Worm (Caenorhabditis elegans) whole organism, L3 larva: ENCODE data around the gene pqn-32.
A peak's percentile ranks its signal among the peaks of the same experiment; 100 is the strongest.

Experiments used
- R02D3.7 ChIP-seq: fragments of 150-350 bp; optimal IDR thresholded peaks from 2 replicates; lab custom pipeline; 2014; ENCODE audit warnings: missing biosample characterization, missing genetic modification characterization
- ZK546.5 ChIP-seq: sonication (generic microtip); optimal IDR thresholded peaks from 2 replicates; lab custom pipeline; 2017; ENCODE audit warnings: missing biosample characterization, missing genetic modification characterization
- aly-2 ChIP-seq: fragments of 150-350 bp; optimal IDR thresholded peaks from 2 replicates; lab custom pipeline; 2014; ENCODE audit warnings: missing biosample characterization, missing genetic modification characterization
- ama-1 ChIP-seq: fragments of 150-350 bp; optimal IDR thresholded peaks from 2 replicates; lab custom pipeline; 2018
- ceh-16 ChIP-seq: sonication (generic microtip); optimal IDR thresholded peaks from 2 replicates; lab custom pipeline; 2017; ENCODE audit warnings: missing biosample characterization, missing genetic modification characterization
- ceh-82 ChIP-seq: fragments of 150-350 bp; optimal IDR thresholded peaks from 2 replicates; lab custom pipeline; 2014; ENCODE audit warnings: missing biosample characterization, missing genetic modification characterization
- daf-12 ChIP-seq: fragments of 150-350 bp; optimal IDR thresholded peaks from 2 replicates; lab custom pipeline; 2014; ENCODE audit warnings: missing biosample characterization, missing genetic modification reagents, missing genetic modification characterization
- egl-5 ChIP-seq: fragments of 150-350 bp; optimal IDR thresholded peaks from 2 replicates; lab custom pipeline; 2017; ENCODE audit warnings: missing biosample characterization, missing genetic modification reagents, missing genetic modification characterization, inconsistent platforms
- elt-1 ChIP-seq: fragments of 150-350 bp; optimal IDR thresholded peaks from 2 replicates; lab custom pipeline; 2014; ENCODE audit warnings: missing biosample characterization, missing genetic modification characterization
- elt-2 ChIP-seq: sonication (generic microtip); optimal IDR thresholded peaks from 2 replicates; lab custom pipeline; 2016; ENCODE audit warnings: missing genetic modification reagents, mild to moderate bottlenecking, missing genetic modification characterization, missing compliant biosample characterization
- elt-3 ChIP-seq, 3 experiments: fragments of 150-350 bp in 1 of 3; sonication (generic microtip) in 2 of 3; optimal IDR thresholded peaks; 2 replicates in 2 of 3; 4 replicates in 1 of 3; lab custom pipeline; 2014 to 2017; ENCODE audit warnings: missing biosample characterization in 3 of 3, missing genetic modification characterization in 3 of 3
- eor-1 ChIP-seq, 2 experiments: fragments of 150-350 bp; optimal IDR thresholded peaks; 2 replicates each; lab custom pipeline; 2014 to 2018; ENCODE audit warnings: missing biosample characterization in 2 of 2, missing genetic modification characterization in 2 of 2
- fkh-10 ChIP-seq: sonication (generic microtip); optimal IDR thresholded peaks from 2 replicates; lab custom pipeline; 2017; ENCODE audit warnings: missing biosample characterization, missing genetic modification reagents, missing genetic modification characterization
- fos-1 ChIP-seq: fragments of 150-350 bp; optimal IDR thresholded peaks from 2 replicates; lab custom pipeline; 2014; ENCODE audit warnings: missing biosample characterization, missing genetic modification characterization
- hmg-11 ChIP-seq: sonication (generic microtip); optimal IDR thresholded peaks from 2 replicates; lab custom pipeline; 2016; ENCODE audit warnings: missing genetic modification characterization, missing compliant biosample characterization
- lin-15B ChIP-seq: fragments of 150-350 bp; optimal IDR thresholded peaks from 2 replicates; lab custom pipeline; 2014; ENCODE audit warnings: missing biosample characterization, missing genetic modification characterization
- lin-39 ChIP-seq: fragments of 150-350 bp; optimal IDR thresholded peaks from 2 replicates; lab custom pipeline; 2018; ENCODE audit warnings: missing biosample characterization, missing genetic modification reagents, missing genetic modification characterization
- lsy-12 ChIP-seq: sonication (generic microtip); optimal IDR thresholded peaks from 2 replicates; lab custom pipeline; 2016; ENCODE audit warnings: mild to moderate bottlenecking, missing genetic modification characterization, missing compliant biosample characterization
- mdl-1 ChIP-seq: fragments of 150-350 bp; optimal IDR thresholded peaks from 2 replicates; lab custom pipeline; 2014; ENCODE audit warnings: missing biosample characterization, missing genetic modification characterization
- nfya-1 ChIP-seq: sonication (generic microtip); optimal IDR thresholded peaks from 2 replicates; lab custom pipeline; 2017; ENCODE audit warnings: missing genetic modification characterization, mild to moderate bottlenecking, missing compliant biosample characterization, antibody characterized with exemption, moderate library complexity; ENCODE audit not compliant: insufficient read depth
- nhr-11 ChIP-seq: fragments of 150-350 bp; optimal IDR thresholded peaks from 2 replicates; lab custom pipeline; 2014; ENCODE audit warnings: missing biosample characterization, missing genetic modification characterization
- nhr-23 ChIP-seq: fragments of 150-350 bp; optimal IDR thresholded peaks from 2 replicates; lab custom pipeline; 2014; ENCODE audit warnings: missing biosample characterization, missing genetic modification reagents, missing genetic modification characterization
- nhr-237 ChIP-seq: fragments of 150-350 bp; optimal IDR thresholded peaks from 2 replicates; lab custom pipeline; 2014; ENCODE audit warnings: missing biosample characterization, missing genetic modification characterization
- nhr-25 ChIP-seq: sonication (generic microtip); optimal IDR thresholded peaks from 2 replicates; lab custom pipeline; 2017; ENCODE audit warnings: missing biosample characterization, missing genetic modification characterization
- nhr-28 ChIP-seq: fragments of 150-350 bp; optimal IDR thresholded peaks from 2 replicates; lab custom pipeline; 2014; ENCODE audit warnings: missing biosample characterization, missing genetic modification characterization
- nhr-43 ChIP-seq: sonication (generic microtip); optimal IDR thresholded peaks from 2 replicates; lab custom pipeline; 2016; ENCODE audit warnings: mild to moderate bottlenecking, missing genetic modification characterization, missing compliant biosample characterization; ENCODE audit not compliant: poor library complexity, severe bottlenecking
- nhr-76 ChIP-seq: fragments of 150-350 bp; sonication (generic microtip); optimal IDR thresholded peaks from 5 replicates; lab custom pipeline; 2014; ENCODE audit warnings: missing biosample characterization, missing genetic modification characterization
- nhr-77 ChIP-seq: fragments of 150-350 bp; optimal IDR thresholded peaks from 2 replicates; lab custom pipeline; 2014; ENCODE audit warnings: missing biosample characterization, missing genetic modification characterization
- pha-4 ChIP-seq: fragments of 150-350 bp; optimal IDR thresholded peaks from 2 replicates; lab custom pipeline; 2014; ENCODE audit warnings: missing biosample characterization, missing genetic modification reagents, missing genetic modification characterization
- pqm-1 ChIP-seq: fragments of 150-350 bp; optimal IDR thresholded peaks from 2 replicates; lab custom pipeline; 2017; ENCODE audit warnings: missing biosample characterization, missing genetic modification characterization, inconsistent platforms
- sea-2 ChIP-seq: fragments of 150-350 bp; sonication (generic microtip); optimal IDR thresholded peaks from 4 replicates; lab custom pipeline; 2014; ENCODE audit warnings: missing biosample characterization, missing genetic modification reagents, missing genetic modification characterization
- skn-1 ChIP-seq: fragments of 150-350 bp; optimal IDR thresholded peaks from 2 replicates; lab custom pipeline; 2014; ENCODE audit warnings: missing biosample characterization, missing genetic modification characterization
- snpc-4 ChIP-seq: fragments of 150-350 bp; optimal IDR thresholded peaks from 2 replicates; lab custom pipeline; 2014; ENCODE audit warnings: missing biosample characterization, missing genetic modification characterization
- tbx-2 ChIP-seq: sonication (generic microtip); optimal IDR thresholded peaks from 2 replicates; lab custom pipeline; 2016; ENCODE audit warnings: mild to moderate bottlenecking, missing genetic modification characterization, missing compliant biosample characterization
- unc-62 ChIP-seq: fragments of 150-350 bp; sonication (generic microtip); optimal IDR thresholded peaks from 4 replicates; lab custom pipeline; 2014; ENCODE audit warnings: missing biosample characterization, missing genetic modification reagents, missing genetic modification characterization
- ztf-11 ChIP-seq: fragments of 150-350 bp; optimal IDR thresholded peaks from 2 replicates; lab custom pipeline; 2014; ENCODE audit warnings: missing biosample characterization, missing genetic modification characterization
- ztf-4 ChIP-seq: fragments of 150-350 bp; optimal IDR thresholded peaks from 2 replicates; lab custom pipeline; 2014; ENCODE audit warnings: missing biosample characterization, missing genetic modification characterization

pqn-32 gene

DNA sequence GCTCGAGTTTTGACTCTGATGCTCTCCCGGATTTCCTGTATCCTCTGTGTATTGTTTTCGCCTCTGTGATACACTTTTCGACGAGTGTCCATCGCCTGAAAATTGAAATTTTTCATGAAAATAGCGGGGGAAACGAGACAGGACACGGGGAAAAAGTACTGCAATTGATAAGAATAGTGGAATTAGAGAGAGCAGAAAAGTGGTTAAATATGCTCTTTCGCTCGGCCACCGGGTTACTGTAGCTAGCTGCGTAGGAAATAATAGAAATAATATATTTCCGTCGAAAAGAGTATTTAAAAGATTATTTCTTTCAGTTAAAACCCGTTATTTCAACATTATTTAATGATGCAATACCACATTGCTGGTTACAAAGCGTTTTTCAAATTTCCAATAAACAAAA, 8.9 kb downstream of the pqn-32 start, which contains the start of gene rict-1:
Gene rict-1, minus strand, starts transcription at position 101 of the 400 bp plus-strand sequence.
- TF ChIP-seq elt-3 (tag; optimal IDR thresholded peaks at IDR 0.05; lab: Kevin White, UChicago) (no peak), lin-15B (tag; lab: Kevin White, UChicago) (no peak), fos-1 (no peak), nhr-77 (tag; lab: Kevin White, UChicago) (no peak), lsy-12 (no peak), elt-1 (tag; lab: Kevin White, UChicago) (no peak), mdl-1 (no peak), fkh-10 (GFP tag; lab: Kevin White, UChicago) (no peak), nhr-28 (tag; lab: Kevin White, UChicago) (no peak), aly-2 (no peak), unc-62 (GFP tag; lab: Kevin White, UChicago) (no peak), egl-5 (tag; lab: Kevin White, UChicago) (no peak), ztf-4 (no peak), sea-2 (GFP tag; lab: Kevin White, UChicago) (no peak), ztf-11 (tag; lab: Kevin White, UChicago) (no peak), nhr-11 (tag; lab: Kevin White, UChicago) (no peak), lin-39 (tag; lab: Kevin White, UChicago) (no peak)

- peak; percentile 33 for TF ChIP-seq egl-5 (tag; lab: Kevin White, UChicago)
- TF ChIP-seq ZK546.5 (tag; lab: Kevin White, UChicago): no peak
- peak; percentile 25 for TF ChIP-seq tbx-2 (tag; lab: Kevin White, UChicago)
- TF ChIP-seq lin-15B (tag; lab: Kevin White, UChicago): peak; percentile 84
- TF ChIP-seq nhr-11 (tag; lab: Kevin White, UChicago): no peak
- no peak for TF ChIP-seq elt-1 (tag; lab: Kevin White, UChicago)
- no peak for TF ChIP-seq unc-62 (GFP tag; lab: Kevin White, UChicago)
- no peak for TF ChIP-seq ceh-16
- TF ChIP-seq pha-4 (tag; lab: Kevin White, UChicago): no peak
- no peak for TF ChIP-seq nhr-28 (tag; lab: Kevin White, UChicago)
- no peak for TF ChIP-seq ama-1
- TF ChIP-seq lin-39 (tag; lab: Kevin White, UChicago): no peak
- TF ChIP-seq nhr-43: peak; percentile 89
- peak; percentile 77 for TF ChIP-seq snpc-4 (tag; lab: Kevin White, UChicago)
- no peak for TF ChIP-seq skn-1 (tag; lab: Kevin White, UChicago)
- peak; percentile 55 for TF ChIP-seq nfya-1
- TF ChIP-seq daf-12 (tag; lab: Kevin White, UChicago): no peak
- TF ChIP-seq elt-3 (tag; optimal IDR thresholded peaks at IDR 0.05; lab: Kevin White, UChicago): no peak
- TF ChIP-seq pqm-1 (tag; lab: Kevin White, UChicago): no peak
- peak; percentile 52 for TF ChIP-seq hmg-11
- peak; percentile 69 for TF ChIP-seq nhr-23 (tag; lab: Kevin White, UChicago)
- TF ChIP-seq ceh-82 (tag; lab: Kevin White, UChicago): no peak
- TF ChIP-seq nhr-25: no peak
- TF ChIP-seq elt-2 (tag; lab: Kevin White, UChicago): peak; percentile 13
- no peak for TF ChIP-seq R02D3.7 (tag; lab: Kevin White, UChicago)
- no peak for TF ChIP-seq nhr-237 (tag; lab: Kevin White, UChicago)
- no peak for TF ChIP-seq eor-1 (tag; optimal IDR thresholded peaks at IDR 0.05; lab: Kevin White, UChicago)
These were observed 9.3 kb downstream of the pqn-32 start, which contains the start of gene gfm-1 for ce11 chrII:13117135-13117534. Gene gfm-1 (plus strand): TSS chrII:13117483.

DNA sequence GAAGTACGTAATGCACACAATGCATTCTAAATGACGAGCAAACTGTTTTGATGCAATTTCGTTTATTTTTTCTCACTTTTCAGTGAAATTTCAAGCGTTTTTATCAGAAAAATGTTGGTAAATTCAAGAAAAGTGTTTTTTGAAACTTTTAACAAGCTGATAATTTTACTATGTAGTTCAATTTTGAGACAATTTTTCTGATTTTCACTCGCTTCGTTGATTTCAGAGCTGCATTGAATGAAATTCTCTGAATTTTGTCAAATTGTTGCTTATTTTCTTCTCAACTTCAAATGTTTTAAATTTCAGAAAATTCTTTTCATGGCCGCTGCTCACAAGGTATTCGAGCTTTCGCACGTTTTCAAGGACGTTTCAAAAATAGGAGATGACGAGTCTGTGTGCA, 14.9 kb downstream of the pqn-32 start, which contains the start of gene bath-45:
Gene bath-45, plus strand, starts transcription at position 301 of the 400 bp plus-strand sequence.
- no peak for TF ChIP-seq sea-2 (GFP tag; lab: Kevin White, UChicago)
- no peak for TF ChIP-seq R02D3.7 (tag; lab: Kevin White, UChicago)
- no peak for TF ChIP-seq ZK546.5 (tag; lab: Kevin White, UChicago)
- TF ChIP-seq ama-1: no peak
- no peak for TF ChIP-seq pqm-1 (tag; lab: Kevin White, UChicago)
- no peak for TF ChIP-seq nhr-76 (tag; lab: Kevin White, UChicago)
- no peak for TF ChIP-seq nhr-25
- TF ChIP-seq elt-1 (tag; lab: Kevin White, UChicago): no peak
- no peak for TF ChIP-seq lin-15B (tag; lab: Kevin White, UChicago)
- TF ChIP-seq, all 47 proteins: peak for 0
